Worm (Caenorhabditis elegans) whole organism, mixed stage, embryonic: ENCODE measurements around the gene kqt-2.

ENCODE experiments used
- M03D4.4 ChIP-seq: sonication (generic microtip); optimal IDR thresholded peaks from 2 replicates; lab custom pipeline; 2017; ENCODE audit warnings: mild to moderate bottlenecking, missing genetic modification characterization, missing compliant biosample characterization
- bed-3 ChIP-seq: fragments of 200-800 bp; sonication (Bioruptor generic); optimal IDR thresholded peaks from 3 replicates; lab custom pipeline; 2018; ENCODE audit warnings: mild to moderate bottlenecking, missing genetic modification characterization, moderate library complexity, missing compliant biosample characterization
- blmp-1 ChIP-seq: fragments of 150-350 bp; optimal IDR thresholded peaks from 2 replicates; lab custom pipeline; 2014; ENCODE audit warnings: missing biosample characterization, missing genetic modification characterization
- ceh-39 ChIP-seq: fragments of 150-350 bp; optimal IDR thresholded peaks from 2 replicates; lab custom pipeline; 2014; ENCODE audit warnings: missing biosample characterization, missing genetic modification characterization
- ceh-43 ChIP-seq: fragments of 200-800 bp; sonication (Bioruptor generic); optimal IDR thresholded peaks from 2 replicates; lab custom pipeline; 2018; ENCODE audit warnings: mild to moderate bottlenecking, missing genetic modification characterization, moderate library complexity, missing compliant biosample characterization
- ceh-83 ChIP-seq: fragments of 200-800 bp; sonication (Bioruptor generic); optimal IDR thresholded peaks from 2 replicates; lab custom pipeline; 2018; ENCODE audit warnings: mild to moderate bottlenecking, missing genetic modification characterization, missing compliant biosample characterization
- cnd-1 ChIP-seq: fragments of 200-800 bp; sonication (Bioruptor generic); optimal IDR thresholded peaks from 2 replicates; lab custom pipeline; 2018; ENCODE audit warnings: mild to moderate bottlenecking, missing genetic modification characterization, missing compliant biosample characterization
- drap-1 ChIP-seq: fragments of 200-800 bp; sonication (Bioruptor generic); optimal IDR thresholded peaks from 3 replicates; lab custom pipeline; 2018; ENCODE audit warnings: mild to moderate bottlenecking, missing genetic modification characterization, missing compliant biosample characterization
- elt-1 ChIP-seq: sonication (generic microtip); optimal IDR thresholded peaks from 2 replicates; lab custom pipeline; 2017; ENCODE audit warnings: missing genetic modification characterization, mild to moderate bottlenecking, missing compliant biosample characterization, antibody characterized with exemption, moderate library complexity, borderline replicate concordance; ENCODE audit not compliant: insufficient read depth
- elt-3 ChIP-seq: fragments of 150-350 bp; optimal IDR thresholded peaks from 2 replicates; lab custom pipeline; 2014; ENCODE audit warnings: missing biosample characterization, missing genetic modification characterization
- flh-1 ChIP-seq: fragments of 200-800 bp; sonication (Bioruptor generic); optimal IDR thresholded peaks from 2 replicates; lab custom pipeline; 2018; ENCODE audit warnings: mild to moderate bottlenecking, missing genetic modification characterization, moderate library complexity, missing compliant biosample characterization
- ham-2 ChIP-seq: fragments of 200-800 bp; sonication (Bioruptor generic); optimal IDR thresholded peaks from 2 replicates; lab custom pipeline; 2018; ENCODE audit warnings: mild to moderate bottlenecking, missing genetic modification characterization, missing compliant biosample characterization
- hlh-1 ChIP-seq: fragments of 150-350 bp; optimal IDR thresholded peaks from 2 replicates; lab custom pipeline; 2014; ENCODE audit warnings: missing biosample characterization, missing genetic modification reagents, missing genetic modification characterization
- lin-13 ChIP-seq: fragments of 150-350 bp; optimal IDR thresholded peaks from 2 replicates; lab custom pipeline; 2014; ENCODE audit warnings: missing biosample characterization, missing genetic modification characterization
- lin-32 ChIP-seq: fragments of 200-800 bp; sonication (Bioruptor generic); optimal IDR thresholded peaks from 2 replicates; lab custom pipeline; 2018; ENCODE audit warnings: mild to moderate bottlenecking, missing genetic modification characterization, missing compliant biosample characterization
- lsy-2 ChIP-seq: fragments of 150-350 bp; optimal IDR thresholded peaks from 2 replicates; lab custom pipeline; 2014; ENCODE audit warnings: missing biosample characterization, missing genetic modification characterization
- mep-1 ChIP-seq: fragments of 150-350 bp; optimal IDR thresholded peaks from 2 replicates; lab custom pipeline; 2017; ENCODE audit warnings: missing biosample characterization, missing genetic modification reagents, missing genetic modification characterization, inconsistent platforms
- mls-2 ChIP-seq: sonication (generic microtip); optimal IDR thresholded peaks from 2 replicates; lab custom pipeline; 2016; ENCODE audit warnings: mild to moderate bottlenecking, missing genetic modification characterization, moderate library complexity, missing compliant biosample characterization
- nhr-12 ChIP-seq: fragments of 150-350 bp; optimal IDR thresholded peaks from 2 replicates; lab custom pipeline; 2014; ENCODE audit warnings: missing biosample characterization, missing genetic modification characterization
- nhr-2 ChIP-seq: fragments of 150-350 bp; optimal IDR thresholded peaks from 2 replicates; lab custom pipeline; 2014; ENCODE audit warnings: missing biosample characterization, missing genetic modification characterization
- nhr-237 ChIP-seq: fragments of 150-350 bp; optimal IDR thresholded peaks from 2 replicates; lab custom pipeline; 2014; ENCODE audit warnings: missing biosample characterization, missing genetic modification characterization
- nhr-28 ChIP-seq: fragments of 150-350 bp; optimal IDR thresholded peaks from 2 replicates; lab custom pipeline; 2014; ENCODE audit warnings: missing biosample characterization, missing genetic modification characterization
- nhr-76 ChIP-seq: sonication (generic microtip); optimal IDR thresholded peaks from 2 replicates; lab custom pipeline; 2017; ENCODE audit warnings: missing biosample characterization, missing genetic modification characterization
- pha-4 ChIP-seq: fragments of 150-350 bp; optimal IDR thresholded peaks from 2 replicates; lab custom pipeline; 2018; ENCODE audit warnings: missing biosample characterization, missing genetic modification reagents, missing genetic modification characterization
- sem-2 ChIP-seq: fragments of 200-800 bp; sonication (Bioruptor generic); optimal IDR thresholded peaks from 2 replicates; lab custom pipeline; 2018; ENCODE audit warnings: mild to moderate bottlenecking, missing genetic modification characterization, missing compliant biosample characterization
- snpc-4 ChIP-seq: fragments of 150-350 bp; optimal IDR thresholded peaks from 2 replicates; lab custom pipeline; 2014; ENCODE audit warnings: missing biosample characterization, missing genetic modification characterization
- sptf-1 ChIP-seq: sonication (generic microtip); optimal IDR thresholded peaks from 2 replicates; lab custom pipeline; 2017; ENCODE audit warnings: mild to moderate bottlenecking, missing genetic modification characterization, moderate library complexity, missing compliant biosample characterization
- unc-120 ChIP-seq: sonication (generic microtip); optimal IDR thresholded peaks from 2 replicates; lab custom pipeline; 2017; ENCODE audit warnings: missing genetic modification characterization, missing compliant biosample characterization; ENCODE audit not compliant: poor library complexity, severe bottlenecking
- unc-62 ChIP-seq: fragments of 150-350 bp; optimal IDR thresholded peaks from 2 replicates; lab custom pipeline; 2014; ENCODE audit warnings: missing biosample characterization, missing genetic modification reagents, missing genetic modification characterization
- zip-8 ChIP-seq: fragments of 150-350 bp; optimal IDR thresholded peaks from 2 replicates; lab custom pipeline; 2014; ENCODE audit warnings: missing biosample characterization, missing genetic modification characterization

kqt-2 gene

ce11 chrX:8286164-8286563 is 40.0 kb upstream of the kqt-2 start:
- TF ChIP-seq elt-3 (tag; lab: Kevin White, UChicago), result no peak
- TF ChIP-seq, all 35 proteins: peak for 0

- TF ChIP-seq nhr-76 (no peak), unc-62 (GFP tag; lab: Kevin White, UChicago) (no peak), nhr-2 (tag; lab: Kevin White, UChicago) (no peak), ceh-39 (tag; lab: Kevin White, UChicago) (no peak), blmp-1 (tag; lab: Kevin White, UChicago) (peak; percentile 1), sptf-1 (tag; lab: Kevin White, UChicago) (no peak), elt-3 (tag; lab: Kevin White, UChicago) (no peak), nhr-28 (tag; lab: Kevin White, UChicago) (no peak), flh-1 (GFP tag; lab: Kevin White, UChicago) (no peak), hlh-1 (tag; lab: Kevin White, UChicago) (no peak), bed-3 (no peak), elt-1 (tag; lab: Kevin White, UChicago) (peak; percentile 89), M03D4.4 (tag; lab: Kevin White, UChicago) (no peak), ham-2 (peak; percentile 36), sem-2 (GFP tag; lab: Kevin White, UChicago) (no peak), mep-1 (tag; lab: Kevin White, UChicago) (no peak), lin-13 (tag; lab: Kevin White, UChicago) (no peak), nhr-237 (tag; lab: Kevin White, UChicago) (no peak), pha-4 (no peak), drap-1 (no peak), unc-120 (tag; lab: Kevin White, UChicago) (no peak), mls-2 (no peak), lin-32 (GFP tag; lab: Kevin White, UChicago) (no peak), ceh-43 (GFP tag; lab: Kevin White, UChicago) (no peak), cnd-1 (tag; lab: Kevin White, UChicago) (no peak)
Measured at ce11 chrX:8285169-8285796, 39.1 kb upstream of the kqt-2 start, which contains the start of the genes fis-2 and F13B9.2. fis-2 (minus strand) TSS chrX:8285219. F13B9.2 (plus strand) TSS chrX:8285683.

DNA sequence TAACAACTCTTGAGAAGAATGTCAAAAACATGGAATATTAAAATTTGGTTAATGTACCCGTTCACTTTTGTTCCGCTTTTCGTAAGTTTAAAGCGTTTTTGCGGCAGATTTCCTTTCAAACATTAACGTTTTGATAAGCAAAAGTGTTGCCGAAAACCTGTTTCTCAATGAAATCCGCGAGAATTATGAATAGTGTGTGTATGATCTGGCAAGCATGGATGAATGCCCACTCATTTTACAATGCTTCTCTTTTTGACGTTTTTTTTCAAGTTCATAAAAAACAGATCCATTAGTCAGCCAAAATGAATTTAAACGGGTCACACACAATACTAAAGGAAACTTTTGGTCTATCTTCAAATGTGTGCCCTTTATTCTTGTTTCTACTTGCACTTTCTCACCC is 37.8 kb upstream of the kqt-2 start:
- no peak for TF ChIP-seq unc-120 (tag; lab: Kevin White, UChicago)

ce11 chrX:8276984-8277383 is 30.8 kb upstream of the kqt-2 start:
- TF ChIP-seq nhr-2 (tag; lab: Kevin White, UChicago), result no peak
- TF ChIP-seq lsy-2 (tag; lab: Kevin White, UChicago), result no peak
- TF ChIP-seq mep-1 (tag; lab: Kevin White, UChicago), result no peak
- TF ChIP-seq nhr-237 (tag; lab: Kevin White, UChicago), result no peak
- TF ChIP-seq pha-4, result no peak
- TF ChIP-seq M03D4.4 (tag; lab: Kevin White, UChicago), result no peak
- TF ChIP-seq bed-3, result no peak
- no peak for TF ChIP-seq zip-8
- TF ChIP-seq sptf-1 (tag; lab: Kevin White, UChicago), result no peak
- no peak for TF ChIP-seq unc-120 (tag; lab: Kevin White, UChicago)
- TF ChIP-seq cnd-1 (tag; lab: Kevin White, UChicago), result no peak
- TF ChIP-seq nhr-76, result no peak
- TF ChIP-seq snpc-4, result no peak
- TF ChIP-seq elt-1 (tag; lab: Kevin White, UChicago), result no peak
- no peak for TF ChIP-seq nhr-12 (tag; lab: Kevin White, UChicago)
- TF ChIP-seq drap-1, result no peak
- TF ChIP-seq ceh-83 (GFP tag; lab: Kevin White, UChicago), result no peak
- TF ChIP-seq, all 35 proteins: peak for 0

- TF ChIP-seq sptf-1 (tag; lab: Kevin White, UChicago) (peak; percentile 18), mls-2 (no peak), unc-62 (GFP tag; lab: Kevin White, UChicago) (no peak), unc-120 (tag; lab: Kevin White, UChicago) (peak; percentile 42), nhr-237 (tag; lab: Kevin White, UChicago) (no peak), nhr-76 (no peak)
Measured at ce11 chrX:8276333-8276732, 30.2 kb upstream of the kqt-2 start.
